Fruit fly (Drosophila melanogaster): ENCODE results near the gene mtSSB.
A peak's percentile ranks its signal among the peaks of the same experiment; 100 is the strongest.

The mtSSB gene

DNA sequence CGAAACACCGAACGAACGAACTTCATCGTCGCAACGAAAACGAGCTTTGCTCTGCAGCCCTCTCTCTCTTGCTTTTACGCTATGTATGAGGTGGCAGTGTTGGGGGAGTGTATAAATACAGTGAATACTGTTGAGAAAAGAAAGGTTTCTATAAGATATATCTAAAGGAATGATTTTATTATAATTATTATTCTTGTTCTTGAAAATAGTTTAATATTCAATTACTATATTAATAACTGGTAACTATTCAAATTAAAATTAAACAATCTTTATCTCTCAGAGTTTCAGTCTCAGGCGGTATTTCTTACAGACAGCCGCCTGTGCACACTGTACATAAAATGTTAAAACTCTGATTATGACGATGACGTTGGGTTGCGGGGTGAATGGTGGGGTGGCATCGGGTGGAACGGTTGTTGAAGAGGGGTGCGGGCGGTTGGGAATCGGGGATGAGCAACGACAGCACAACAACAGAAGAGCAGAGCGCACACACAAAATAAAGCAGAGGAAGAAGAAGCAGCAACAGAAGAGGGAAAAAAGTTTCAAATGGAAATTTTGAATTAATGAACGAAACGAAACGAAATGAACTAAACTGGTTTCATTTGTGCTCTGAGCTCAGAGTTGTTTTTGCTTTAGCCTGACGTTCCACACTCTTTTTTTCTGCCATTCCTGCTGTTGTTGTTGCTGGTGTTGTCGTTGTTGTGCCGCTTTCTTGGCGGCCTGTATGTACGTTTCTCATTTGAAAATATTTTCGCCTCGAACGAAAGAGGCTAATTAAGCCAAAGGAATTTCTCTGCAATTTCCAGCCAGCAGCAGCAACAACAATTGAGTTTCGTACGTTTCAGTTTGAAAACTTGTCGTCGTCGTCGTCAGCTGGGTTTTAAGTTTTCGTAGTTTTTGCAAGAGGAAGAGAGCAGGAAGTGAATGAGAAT, 31.9 kb upstream of the mtSSB start (continued):
- TF ChIP-seq Aef1 (GFP tag; IDR thresholded peaks at IDR 0.05), result no peak
- TF ChIP-seq Oaz (GFP tag; IDR thresholded peaks at IDR 0.05), result no peak
- TF ChIP-seq CG7786 (GFP tag; optimal IDR thresholded peaks at IDR 0.05), result peak; percentile 74
- no peak for TF ChIP-seq H2.0 (GFP tag; IDR thresholded peaks at IDR 0.05)
- TF ChIP-seq CG6683 (GFP tag; optimal IDR thresholded peaks at IDR 0.05), result peak; percentile 96
- peak; percentile 97 for TF ChIP-seq Meics (GFP tag; optimal IDR thresholded peaks at IDR 0.05)
- no peak for TF ChIP-seq tll (GFP tag; optimal IDR thresholded peaks at IDR 0.05)
- no peak for TF ChIP-seq gro (GFP tag; optimal IDR thresholded peaks at IDR 0.05)
- no peak for TF ChIP-seq ham (GFP tag; IDR thresholded peaks at IDR 0.05)
- TF ChIP-seq jumu (GFP tag; optimal IDR thresholded peaks at IDR 0.05), result peak; percentile 78
- TF ChIP-seq CG14667 (GFP tag; IDR thresholded peaks at IDR 0.05), result no peak
- TF ChIP-seq Hr3 (GFP tag; optimal IDR thresholded peaks at IDR 0.05), result peak; percentile 98
- TF ChIP-seq otp (GFP tag; IDR thresholded peaks at IDR 0.05), result no peak
- TF ChIP-seq rib (GFP tag; IDR thresholded peaks at IDR 0.05), result no peak
- TF ChIP-seq Optix (GFP tag; IDR thresholded peaks at IDR 0.05), result no peak
- TF ChIP-seq Hey (tag; optimal IDR thresholded peaks at IDR 0.05), result peak; percentile 43
- peak; percentile 74 for TF ChIP-seq HLH54F (GFP tag; optimal IDR thresholded peaks at IDR 0.05)
- TF ChIP-seq bsh (GFP tag; optimal IDR thresholded peaks at IDR 0.05), result peak; percentile 92 to 99
- peak; percentile 91 for TF ChIP-seq CG17912 (GFP tag; optimal IDR thresholded peaks at IDR 0.05)
- no peak for TF ChIP-seq hbn (GFP tag; IDR thresholded peaks at IDR 0.05; ENCODE audit: partially characterized antibody)
- no peak for TF ChIP-seq CG14441 (GFP tag; IDR thresholded peaks at IDR 0.05)
- peak; percentile 75 for TF ChIP-seq CG31365 (tag; optimal IDR thresholded peaks at IDR 0.05)
- no peak for TF ChIP-seq unc-4 (GFP tag; IDR thresholded peaks at IDR 0.05; ENCODE audit: partially characterized antibody)
- TF ChIP-seq CG8924 (tag; optimal IDR thresholded peaks at IDR 0.05), result peak; percentile 99
- TF ChIP-seq Xrp1 (GFP tag; IDR thresholded peaks at IDR 0.05), result no peak
- no peak for TF ChIP-seq Rfx (GFP tag; IDR thresholded peaks at IDR 0.05)
- no peak for TF ChIP-seq tgo (GFP tag; IDR thresholded peaks at IDR 0.05)
- peak; percentile 95 for TF ChIP-seq org-1 (GFP tag; optimal IDR thresholded peaks at IDR 0.05)
- peak; percentile 92 for TF ChIP-seq CG34376 (GFP tag; optimal IDR thresholded peaks at IDR 0.05)
- peak; percentile 87 for TF ChIP-seq CG17802 (tag; optimal IDR thresholded peaks at IDR 0.05)
- peak; percentile 76 for TF ChIP-seq Camta (GFP tag; optimal IDR thresholded peaks at IDR 0.05)
- no peak for TF ChIP-seq CG11695 (GFP tag; IDR thresholded peaks at IDR 0.05)
- no peak for TF ChIP-seq Doc3 (GFP tag; IDR thresholded peaks at IDR 0.05; ENCODE audit: partially characterized antibody)
- TF ChIP-seq Hsf (GFP tag; optimal IDR thresholded peaks at IDR 0.05), result peak; percentile 84
- peak; percentile 83 for TF ChIP-seq Max (GFP tag; optimal IDR thresholded peaks at IDR 0.05)
- peak; percentile 14 for TF ChIP-seq pzg (GFP tag; optimal IDR thresholded peaks at IDR 0.05)
- TF ChIP-seq C15 (GFP tag; IDR thresholded peaks at IDR 0.05), result no peak
- TF ChIP-seq CG10462 (GFP tag; optimal IDR thresholded peaks at IDR 0.05), result peak; percentile 89
- peak; percentile 91 for TF ChIP-seq CG15696 (tag; optimal IDR thresholded peaks at IDR 0.05)
- peak; percentile 89 for TF ChIP-seq jing (GFP tag; optimal IDR thresholded peaks at IDR 0.05)
- peak; percentile 94 for TF ChIP-seq nom (GFP tag; optimal IDR thresholded peaks at IDR 0.05)
- TF ChIP-seq CG10147 (GFP tag; optimal IDR thresholded peaks at IDR 0.05), result peak; percentile 97
- TF ChIP-seq CG12744 (GFP tag; optimal IDR thresholded peaks at IDR 0.05), result peak; percentile 44
- TF ChIP-seq CG6813 (GFP tag; optimal IDR thresholded peaks at IDR 0.05), result peak; percentile 97
- TF ChIP-seq CG6254 (GFP tag; optimal IDR thresholded peaks at IDR 0.05), result peak; percentile 93
- no peak for TF ChIP-seq pita (GFP tag; optimal IDR thresholded peaks at IDR 0.05)
- peak; percentile 94 for TF ChIP-seq twi (tag; optimal IDR thresholded peaks at IDR 0.05)
- TF ChIP-seq chm (GFP tag; IDR thresholded peaks at IDR 0.05), result no peak
- peak; percentile 97 for TF ChIP-seq CG18619 (GFP tag; optimal IDR thresholded peaks at IDR 0.05)

Measured in whole organism, embryonic.